Worm (Caenorhabditis elegans): Measurements from ENCODE around the gene sre-33.

DNA sequence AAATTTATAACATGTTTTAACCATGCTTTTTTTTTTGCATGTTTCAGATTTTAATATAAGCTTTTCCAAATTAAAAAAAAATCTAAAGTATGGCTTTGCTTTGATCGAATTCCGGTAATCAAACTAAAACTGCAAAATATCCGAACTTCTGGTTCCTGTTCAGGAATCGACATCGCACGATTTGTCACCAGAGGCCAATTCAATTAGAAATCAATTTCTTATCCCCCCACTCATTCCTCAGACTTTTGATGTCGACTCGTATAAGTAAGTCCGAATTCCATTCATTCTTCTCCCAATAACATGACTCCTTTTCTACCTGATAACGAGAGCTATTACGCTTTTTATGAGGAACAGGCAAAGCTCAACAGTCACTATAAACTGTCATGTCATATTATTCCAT lies 4.9 kb upstream of the sre-33 start, which contains the start of gene srh-27:
- TF ChIP-seq nhr-77 (tag; optimal IDR thresholded peaks at IDR 0.05) (no peak), ceh-16 (tag; optimal IDR thresholded peaks at IDR 0.05) (no peak), aly-2 (tag; optimal IDR thresholded peaks at IDR 0.05) (no peak), nhr-11 (tag; optimal IDR thresholded peaks at IDR 0.05) (no peak), zag-1 (tag; optimal IDR thresholded peaks at IDR 0.05) (no peak), unc-39 (tag; optimal IDR thresholded peaks at IDR 0.05) (no peak)

Data from whole organism, L2 larva.